Fruit fly (Drosophila melanogaster): Measurements from ENCODE around the gene CG17648.

The CG17648 gene

DNA sequence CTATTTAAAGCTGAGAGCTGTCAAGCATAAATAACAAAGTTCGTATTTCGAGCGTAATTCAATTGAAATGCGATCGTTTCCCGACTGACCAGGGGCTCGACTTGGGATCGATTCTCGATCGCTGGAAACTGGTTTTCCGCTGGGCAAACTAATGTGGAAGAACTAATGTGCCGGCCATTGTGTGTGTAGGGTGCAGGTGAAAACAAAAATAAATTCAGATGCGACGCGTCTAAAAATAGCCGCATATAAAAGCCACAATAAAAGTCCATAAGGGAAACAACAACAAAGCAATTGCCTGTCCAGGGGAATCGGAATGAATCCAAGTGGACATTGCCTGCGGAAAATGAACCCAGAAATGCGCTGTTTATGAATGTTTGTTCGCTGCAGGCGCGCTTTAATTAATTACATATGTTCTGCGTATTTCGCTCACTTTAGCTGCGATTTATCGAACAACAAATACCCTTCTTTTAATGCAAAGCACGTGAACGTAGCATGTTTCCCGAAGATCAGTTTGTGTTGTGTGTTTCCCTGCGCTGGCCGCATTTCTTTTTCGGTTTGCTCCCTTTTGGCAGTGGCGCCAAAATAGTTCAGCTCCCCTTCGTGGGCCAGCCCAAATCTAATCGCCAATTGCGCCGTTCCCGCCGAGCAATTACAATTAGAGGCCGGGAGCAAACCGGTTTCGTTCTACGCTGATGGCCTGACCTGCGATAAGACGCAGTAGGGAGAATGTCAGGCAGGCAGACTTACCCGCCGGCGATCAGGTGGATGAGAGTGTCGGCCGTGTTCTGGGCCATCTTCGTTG, 28.8 kb upstream of the CG17648 start:
- TF ChIP-seq foxo (GFP tag; optimal IDR thresholded peaks at IDR 0.05) (peak in 1 of 2 experiments; percentile 18), woc (GFP tag; optimal IDR thresholded peaks at IDR 0.05) (peak; percentile 56), CrebA (GFP tag; optimal IDR thresholded peaks at IDR 0.05; ENCODE audit: borderline replicate concordance) (no peak), psq (GFP tag; optimal IDR thresholded peaks at IDR 0.05) (no peak), tai (GFP tag; optimal IDR thresholded peaks at IDR 0.05) (no peak), h (GFP tag; optimal IDR thresholded peaks at IDR 0.05) (peak; percentile 9), Abd-B (GFP tag; optimal IDR thresholded peaks at IDR 0.05) (no peak), ey (GFP tag; optimal IDR thresholded peaks at IDR 0.05) (peak; percentile 15), GATAd (GFP tag; optimal IDR thresholded peaks at IDR 0.05) (no peak), fru (GFP tag; optimal IDR thresholded peaks at IDR 0.05) (peak; percentile 38)

DNA sequence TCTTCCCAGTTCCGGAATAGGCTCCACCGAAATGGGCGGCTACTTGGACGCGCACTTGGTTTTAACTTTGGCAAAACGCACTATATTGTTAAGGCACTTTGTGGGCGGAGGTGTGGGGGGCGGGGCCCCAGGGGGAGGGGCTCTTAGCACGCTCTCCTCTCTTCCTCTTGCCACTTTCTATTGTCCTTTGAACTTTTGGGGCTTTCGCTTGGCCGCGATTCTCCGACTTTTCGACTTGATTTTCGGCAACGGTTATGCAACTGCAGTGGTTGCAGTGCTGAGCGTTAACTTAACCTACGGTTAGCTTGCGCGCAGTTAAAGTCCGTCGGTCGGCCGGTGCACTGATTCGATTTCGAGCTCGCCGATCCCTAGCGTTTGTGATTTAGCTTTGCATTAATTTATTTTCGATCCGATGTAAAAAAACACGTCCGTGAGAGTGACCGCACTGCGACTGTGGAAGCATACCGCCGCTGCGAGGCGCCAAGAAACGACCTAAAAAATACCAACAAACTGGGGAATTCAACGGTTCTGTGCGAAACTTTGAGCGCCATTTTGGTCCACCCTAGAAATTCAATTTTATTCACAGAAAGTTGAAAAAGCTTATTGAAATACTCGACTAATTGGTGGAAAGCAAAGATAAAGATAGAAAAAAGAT, 28.0 kb upstream of the CG17648 start, which contains the start of gene Rim2:
TSS of gene Rim2 (minus strand) at position 452 of the 655 bp plus-strand sequence.
- TF ChIP-seq dmrt93B (GFP tag; optimal IDR thresholded peaks at IDR 0.05) (no peak), br (GFP tag; optimal IDR thresholded peaks at IDR 0.05) (no peak), Dif (GFP tag; optimal IDR thresholded peaks at IDR 0.05; ENCODE audit: partially characterized antibody) (no peak), CG9705 (GFP tag; optimal IDR thresholded peaks at IDR 0.05) (no peak), CG32264 (GFP tag; optimal IDR thresholded peaks at IDR 0.05) (no peak), Hr83 (GFP tag; optimal IDR thresholded peaks at IDR 0.05; ENCODE audit: poor library complexity, severe bottlenecking) (no peak), Sp1 (GFP tag; optimal IDR thresholded peaks at IDR 0.05) (peak; percentile 53), foxo (GFP tag; optimal IDR thresholded peaks at IDR 0.05) (peak in 1 of 2 experiments; percentile 15), Hr78 (GFP tag; optimal IDR thresholded peaks at IDR 0.05) (no peak), rgr (GFP tag; optimal IDR thresholded peaks at IDR 0.05) (peak; percentile 45), sv (GFP tag; optimal IDR thresholded peaks at IDR 0.05) (no peak), lola (GFP tag; optimal IDR thresholded peaks at IDR 0.05) (no peak), usp (GFP tag; optimal IDR thresholded peaks at IDR 0.05) (no peak), pan (optimal IDR thresholded peaks at IDR 0.05) (no peak), woc (GFP tag; optimal IDR thresholded peaks at IDR 0.05) (no peak), ey (GFP tag; optimal IDR thresholded peaks at IDR 0.05) (no peak), dl (GFP tag; optimal IDR thresholded peaks at IDR 0.05; ENCODE audit: insufficient read depth in 1 of 2, partially characterized antibody in 2 of 2) (no peak), brk (GFP tag; optimal IDR thresholded peaks at IDR 0.05) (peak; percentile 44), Abd-B (GFP tag; optimal IDR thresholded peaks at IDR 0.05) (no peak), dsf (GFP tag; optimal IDR thresholded peaks at IDR 0.05; ENCODE audit: borderline replicate concordance) (no peak), jim (GFP tag; optimal IDR thresholded peaks at IDR 0.05) (no peak), HLH106 (tag; optimal IDR thresholded peaks at IDR 0.05) (peak; percentile 16), fru (GFP tag; optimal IDR thresholded peaks at IDR 0.05) (no peak), Mio (GFP tag; optimal IDR thresholded peaks at IDR 0.05) (no peak), OdsH (GFP tag; optimal IDR thresholded peaks at IDR 0.05) (no peak), sage (GFP tag; optimal IDR thresholded peaks at IDR 0.05) (no peak), Vsx2 (GFP tag; optimal IDR thresholded peaks at IDR 0.05; ENCODE audit: partially characterized antibody) (no peak), h (GFP tag; optimal IDR thresholded peaks at IDR 0.05) (peak; percentile 17), Dfd (GFP tag; optimal IDR thresholded peaks at IDR 0.05) (no peak), CrebA (GFP tag; optimal IDR thresholded peaks at IDR 0.05; ENCODE audit: borderline replicate concordance) (no peak), Hnf4 (GFP tag; optimal IDR thresholded peaks at IDR 0.05) (no peak), psq (GFP tag; optimal IDR thresholded peaks at IDR 0.05) (no peak), Jra (GFP tag; optimal IDR thresholded peaks at IDR 0.05) (no peak), GATAd (GFP tag; optimal IDR thresholded peaks at IDR 0.05) (no peak), tai (GFP tag; optimal IDR thresholded peaks at IDR 0.05) (no peak), Rel (GFP tag; optimal IDR thresholded peaks at IDR 0.05) (no peak), Rel (tag; optimal IDR thresholded peaks at IDR 0.05) (peak; percentile 87), Myc (optimal IDR thresholded peaks at IDR 0.05) (peak; percentile 10), N (GFP tag; optimal IDR thresholded peaks at IDR 0.05) (no peak)

Data from whole organism, wandering third instar larva.